Fruit fly (Drosophila melanogaster) whole organism, embryonic: Measurements from ENCODE around the gene CG10337.

Experiments used
- ATbp ChIP-seq: fragments of 200-800 bp; sonication (Bioruptor generic); optimal IDR thresholded peaks from 2 replicates; lab custom pipeline; 2017; ENCODE audit warnings: missing biosample characterization, mild to moderate bottlenecking, missing genetic modification characterization, missing genetic modification reagents
- CG32767 ChIP-seq: fragments of 200-800 bp; sonication (Bioruptor generic); IDR thresholded peaks from 2 replicates; pipeline ENCODE4 v1.3.6; 2022; ENCODE audit warnings: missing biosample characterization, missing genetic modification characterization
- CG8478 ChIP-seq: fragments of >200 bp; optimal IDR thresholded peaks from 2 replicates; lab custom pipeline; 2018
- Dfd ChIP-seq, 2 experiments: fragments of >200 bp; optimal IDR thresholded peaks; 2 replicates each; lab custom pipeline; 2017; ENCODE audit warnings: missing biosample characterization in 2 of 2, missing genetic modification characterization in 2 of 2
- Gug ChIP-seq: fragments of 200-800 bp; sonication (Bioruptor generic); IDR thresholded peaks from 4 replicates; pipeline ENCODE4 v1.3.6; 2022; ENCODE audit warnings: missing biosample characterization, missing genetic modification characterization
- Nf-YA ChIP-seq: fragments of 200-800 bp; sonication (Bioruptor generic); IDR thresholded peaks from 2 replicates; pipeline ENCODE4 v1.3.6; 2022; ENCODE audit warnings: missing biosample characterization, missing genetic modification characterization
- al ChIP-seq: fragments of 200-800 bp; sonication (Bioruptor generic); IDR thresholded peaks from 2 replicates; pipeline ENCODE4 v1.3.6; 2022; ENCODE audit warnings: missing biosample characterization, missing genetic modification characterization
- br ChIP-seq: fragments of >200 bp; optimal IDR thresholded peaks from 2 replicates; lab custom pipeline; 2017
- croc ChIP-seq: fragments of 200-800 bp; sonication (Bioruptor generic); conservative IDR thresholded peaks from 3 replicates; pipeline ENCODE4 v1.3.6; 2022; ENCODE audit warnings: missing biosample characterization, missing genetic modification characterization
- fd3F ChIP-seq: fragments of 200-800 bp; sonication (Bioruptor generic); optimal IDR thresholded peaks from 2 replicates; lab custom pipeline; 2018; ENCODE audit warnings: missing biosample characterization, mild to moderate bottlenecking, missing genetic modification characterization, moderate library complexity
- odd ChIP-seq: fragments of 200-800 bp; sonication (Bioruptor generic); optimal IDR thresholded peaks from 2 replicates; lab custom pipeline; 2017; ENCODE audit warnings: missing biosample characterization, mild to moderate bottlenecking, missing genetic modification characterization
- pan ChIP-seq, 4 experiments: fragments of >200 bp in 3 of 4; fragments of 200-800 bp in 1 of 4; sonication (Bioruptor generic) in 1 of 4; optimal IDR thresholded peaks in 3 of 4; IDR thresholded peaks in 1 of 4; 2 replicates each; pipeline versions ENCODE4 v1.3.6 to Lab custom; 2017 to 2022; ENCODE audit warnings: missing biosample characterization in 2 of 4, missing genetic modification characterization in 2 of 4, mixed read lengths in 1 of 4
- tgo ChIP-seq: fragments of 200-800 bp; sonication (Bioruptor generic); IDR thresholded peaks from 3 replicates; pipeline ENCODE4 v1.3.6; 2022; ENCODE audit warnings: missing biosample characterization, missing genetic modification characterization

dm6 chr2L:19517154-19517814 is 29.5 kb downstream of the CG10337 start, which contains the start of gene Hasp:
- TF ChIP-seq CG32767 (GFP tag; lab: Robert Waterston, UW) = 0 out of 2 replicates have a peak, but pooled peaks have one; percentile 23
- no peak for TF ChIP-seq odd (GFP tag; lab: Kevin White, UChicago)
- no peak for TF ChIP-seq fd3F (GFP tag; lab: Kevin White, UChicago)
- peak; percentile 44 for TF ChIP-seq ATbp (GFP tag; lab: Kevin White, UChicago)
- no peak for TF ChIP-seq croc
- no peak for TF ChIP-seq pan (optimal IDR thresholded peaks at IDR 0.05; lab: Kevin White, UChicago)
- TF ChIP-seq pan (GFP tag; optimal IDR thresholded peaks at IDR 0.05 in 1 of 2, IDR thresholded peaks at IDR 0.05 in 1 of 2) = peak in 1 of 2 experiments; percentile 65
- no peak for TF ChIP-seq al (GFP tag; lab: Robert Waterston, UW)
- no peak for TF ChIP-seq Nf-YA (GFP tag; lab: Robert Waterston, UW)
- TF ChIP-seq CG8478 (lab: Kevin White, UChicago) = no peak
- no peak for TF ChIP-seq Dfd (GFP tag; optimal IDR thresholded peaks at IDR 0.05; lab: Kevin White, UChicago)
- TF ChIP-seq br (lab: Kevin White, UChicago) = no peak
- peak; percentile 45; the same call in 2 of the 4 replicates for TF ChIP-seq Gug (GFP tag; lab: Robert Waterston, UW)
- peak; percentile 67; the same call in 2 of the 3 replicates for TF ChIP-seq tgo (GFP tag; lab: Robert Waterston, UW)
